Worm (Caenorhabditis elegans): ENCODE measurements around the gene C18C4.7.

Gene C18C4.7

ce11 chrV:5567119-5567518 is at the start of gene C18C4.7:
Gene C18C4.7 (minus strand): TSS chrV:5567219.
- TF ChIP-seq madf-3 (GFP tag; IDR thresholded peaks at IDR 0.05) = no peak
- TF ChIP-seq T26A5.8 (tag; optimal IDR thresholded peaks at IDR 0.05) = no peak
- TF ChIP-seq nhr-90 (tag; optimal IDR thresholded peaks at IDR 0.05) = no peak
- no peak for TF ChIP-seq ztf-3 (GFP tag; optimal IDR thresholded peaks at IDR 0.05)
- no peak for TF ChIP-seq snpc-4 (GFP tag; optimal IDR thresholded peaks at IDR 0.05)
- no peak for TF ChIP-seq snpc-4 (tag; optimal IDR thresholded peaks at IDR 0.05)
- no peak for TF ChIP-seq hrde-1 (tag; optimal IDR thresholded peaks at IDR 0.05; ENCODE audit: borderline replicate concordance)
- no peak for TF ChIP-seq F55B11.4 (tag; optimal IDR thresholded peaks at IDR 0.05; ENCODE audit: borderline replicate concordance, insufficient read depth)
- no peak for TF ChIP-seq nfya-2 (GFP tag; IDR thresholded peaks at IDR 0.05)
- no peak for TF ChIP-seq dpl-1 (GFP tag; optimal IDR thresholded peaks at IDR 0.05)

ce11 chrV:5614724-5615123 is 47.7 kb upstream of the C18C4.7 start, which contains the start of gene M03E7.3:
Gene M03E7.3 (plus strand): TSS chrV:5615024.
- TF ChIP-seq attf-5 (GFP tag; optimal IDR thresholded peaks at IDR 0.05) = no peak
- TF ChIP-seq bed-1 (GFP tag; IDR thresholded peaks at IDR 0.05) = no peak
- TF ChIP-seq nfya-2 (GFP tag; IDR thresholded peaks at IDR 0.05) = no peak
- no peak for TF ChIP-seq ztf-3 (GFP tag; optimal IDR thresholded peaks at IDR 0.05)
- TF ChIP-seq tlf-1 (GFP tag; optimal IDR thresholded peaks at IDR 0.05) = no peak
- TF ChIP-seq mes-4 (tag; optimal IDR thresholded peaks at IDR 0.05) = no peak
- no peak for TF ChIP-seq let-526 (GFP tag; IDR thresholded peaks at IDR 0.05)
- no peak for TF ChIP-seq ceh-27 (GFP tag; optimal IDR thresholded peaks at IDR 0.05)
- no peak for TF ChIP-seq C06A6.2 (GFP tag; conservative IDR thresholded peaks at IDR 0.05)
- TF ChIP-seq ceh-79 (tag; optimal IDR thresholded peaks at IDR 0.05) = no peak
- TF ChIP-seq hmg-1.2 (GFP tag; IDR thresholded peaks at IDR 0.05) = no peak
- TF ChIP-seq somi-1 (GFP tag; optimal IDR thresholded peaks at IDR 0.05) = no peak
- TF ChIP-seq F49E8.2 (tag; optimal IDR thresholded peaks at IDR 0.05; ENCODE audit: insufficient read depth) = no peak

- TF ChIP-seq pha-4 (tag; optimal IDR thresholded peaks at IDR 0.05) = no peak
- no peak for TF ChIP-seq Y56A3A.18 (GFP tag; IDR thresholded peaks at IDR 0.05)
- no peak for TF ChIP-seq nfya-2 (GFP tag; IDR thresholded peaks at IDR 0.05)
Observed at ce11 chrV:5613109-5613508, 46.1 kb upstream of the C18C4.7 start, which contains the start of gene lrpc-1. Gene lrpc-1 (minus strand): TSS chrV:5613209.

- TF ChIP-seq zim-3 (tag; optimal IDR thresholded peaks at IDR 0.05) (no peak), Y67H2A.10 (GFP tag; conservative IDR thresholded peaks at IDR 0.05) (no peak), egrh-3 (GFP tag; IDR thresholded peaks at IDR 0.05) (no peak)
Observed at ce11 chrV:5610186-5610585, 43.2 kb upstream of the C18C4.7 start.

ce11 chrV:5606255-5606654 is 39.2 kb upstream of the C18C4.7 start, which contains the start of gene CD4.1:
Gene CD4.1 (plus strand): TSS chrV:5606555.
- TF ChIP-seq ceh-58 (GFP tag; IDR thresholded peaks at IDR 0.05) = no peak
- no peak for TF ChIP-seq lin-26 (GFP tag; IDR thresholded peaks at IDR 0.05)
- no peak for TF ChIP-seq ZK185.1 (tag; optimal IDR thresholded peaks at IDR 0.05; ENCODE audit: poor library complexity, severe bottlenecking)
- no peak for TF ChIP-seq rec-8 (tag; optimal IDR thresholded peaks at IDR 0.05)
- TF ChIP-seq F37B4.10 (GFP tag; IDR thresholded peaks at IDR 0.05) = no peak
- no peak for TF ChIP-seq D2030.7 (GFP tag; IDR thresholded peaks at IDR 0.05)
- TF ChIP-seq Y56A3A.18 (GFP tag; IDR thresholded peaks at IDR 0.05) = no peak
- TF ChIP-seq ztf-22 (GFP tag; optimal IDR thresholded peaks at IDR 0.05) = no peak
- no peak for TF ChIP-seq pha-4 (tag; optimal IDR thresholded peaks at IDR 0.05)
- no peak for TF ChIP-seq unc-130 (GFP tag; optimal IDR thresholded peaks at IDR 0.05)
- TF ChIP-seq B0019.2 (GFP tag; conservative IDR thresholded peaks at IDR 0.05) = no peak

Data from whole organism, young adult.